Worm (Caenorhabditis elegans) whole organism, L1 larva: ENCODE measurements around the gene wht-5.

Experiments
- C04F5.9 ChIP-seq: sonication (generic microtip); optimal IDR thresholded peaks from 2 replicates; lab custom pipeline; 2016; ENCODE audit warnings: missing genetic modification characterization, missing compliant biosample characterization
- C34B4.2 ChIP-seq: sonication (generic microtip); optimal IDR thresholded peaks from 2 replicates; lab custom pipeline; 2017; ENCODE audit warnings: mild to moderate bottlenecking, missing genetic modification characterization, missing compliant biosample characterization
- aha-1 ChIP-seq: fragments of 150-350 bp; optimal IDR thresholded peaks from 2 replicates; lab custom pipeline; 2014; ENCODE audit warnings: missing biosample characterization, missing genetic modification characterization
- aly-2 ChIP-seq: fragments of 150-350 bp; optimal IDR thresholded peaks from 2 replicates; lab custom pipeline; 2014; ENCODE audit warnings: missing biosample characterization, missing genetic modification characterization
- ama-1 ChIP-seq: fragments of 150-350 bp; optimal IDR thresholded peaks from 2 replicates; lab custom pipeline; 2014
- ceh-82 ChIP-seq, 3 experiments: fragments of 150-350 bp in 1 of 3; sonication (generic microtip) in 2 of 3; optimal IDR thresholded peaks; 2 replicates each; lab custom pipeline; 2014 to 2017; ENCODE audit warnings: missing biosample characterization in 3 of 3, missing genetic modification characterization in 3 of 3
- dsc-1 ChIP-seq: sonication (generic microtip); optimal IDR thresholded peaks from 2 replicates; lab custom pipeline; 2016; ENCODE audit warnings: mild to moderate bottlenecking, missing genetic modification characterization, missing compliant biosample characterization
- efl-1 ChIP-seq, 4 experiments: fragments of 150-350 bp; optimal IDR thresholded peaks in 3 of 4; peaks in 1 of 4; 1 replicate in 1 of 4; 2 replicates in 3 of 4; lab custom pipeline; 2014; ENCODE audit warnings: missing biosample characterization in 2 of 4, missing genetic modification characterization in 2 of 4, missing genetic modification reagents in 2 of 4
- egl-13 ChIP-seq: sonication (generic microtip); optimal IDR thresholded peaks from 2 replicates; lab custom pipeline; 2016; ENCODE audit warnings: missing genotype, missing genetic modification reagents, missing genetic modification characterization, missing compliant biosample characterization
- elt-2 ChIP-seq: sonication (generic microtip); optimal IDR thresholded peaks from 2 replicates; lab custom pipeline; 2016; ENCODE audit warnings: missing genetic modification characterization, mild to moderate bottlenecking, inconsistent platforms, missing compliant biosample characterization, missing genetic modification reagents
- fkh-10 ChIP-seq: sonication (generic microtip); optimal IDR thresholded peaks from 2 replicates; lab custom pipeline; 2017; ENCODE audit warnings: missing biosample characterization, missing genetic modification reagents, missing genetic modification characterization
- fkh-4 ChIP-seq: sonication (generic microtip); optimal IDR thresholded peaks from 2 replicates; lab custom pipeline; 2016; ENCODE audit warnings: missing compliant biosample characterization, missing genetic modification characterization, borderline replicate concordance
- fkh-8 ChIP-seq: sonication (generic microtip); optimal IDR thresholded peaks from 2 replicates; lab custom pipeline; 2016; ENCODE audit warnings: mild to moderate bottlenecking, missing genetic modification characterization, missing compliant biosample characterization
- fos-1 ChIP-seq: fragments of 150-350 bp; optimal IDR thresholded peaks from 2 replicates; lab custom pipeline; 2014; ENCODE audit warnings: missing biosample characterization, missing genetic modification characterization
- grh-1 ChIP-seq: fragments of 200-800 bp; sonication (Bioruptor generic); IDR thresholded peaks from 2 replicates; pipeline ENCODE4 v1.3.6; 2022; ENCODE audit warnings: missing genetic modification reagents, missing genetic modification characterization, missing compliant biosample characterization
- lin-15B ChIP-seq: fragments of 150-350 bp; sonication (generic microtip); optimal IDR thresholded peaks from 3 replicates; lab custom pipeline; 2014; ENCODE audit warnings: missing biosample characterization, missing genetic modification characterization
- lin-39 ChIP-seq: fragments of 150-350 bp; optimal IDR thresholded peaks from 2 replicates; lab custom pipeline; 2014; ENCODE audit warnings: missing biosample characterization, missing genetic modification reagents, missing genetic modification characterization
- lir-3 ChIP-seq: sonication (generic microtip); optimal IDR thresholded peaks from 2 replicates; lab custom pipeline; 2016; ENCODE audit warnings: mild to moderate bottlenecking, missing genetic modification characterization, moderate library complexity, missing compliant biosample characterization; ENCODE audit not compliant: poor library complexity
- lsy-2 ChIP-seq, 2 experiments: fragments of 150-350 bp; optimal IDR thresholded peaks; 2 replicates each; lab custom pipeline; 2014; ENCODE audit warnings: missing biosample characterization in 2 of 2, missing genetic modification characterization in 2 of 2
- mab-9 ChIP-seq: fragments of 200-800 bp; sonication (Bioruptor generic); IDR thresholded peaks from 2 replicates; pipeline ENCODE4 v1.3.6; 2022; ENCODE audit warnings: missing genetic modification reagents, missing genetic modification characterization, missing compliant biosample characterization
- mef-2 ChIP-seq: fragments of 150-350 bp; optimal IDR thresholded peaks from 2 replicates; lab custom pipeline; 2014; ENCODE audit warnings: missing biosample characterization, missing genetic modification characterization
- nhr-28 ChIP-seq: fragments of 150-350 bp; optimal IDR thresholded peaks from 2 replicates; lab custom pipeline; 2014; ENCODE audit warnings: missing biosample characterization, missing genetic modification characterization
- nhr-71 ChIP-seq: sonication (generic microtip); optimal IDR thresholded peaks from 2 replicates; lab custom pipeline; 2016; ENCODE audit warnings: mild to moderate bottlenecking, missing genetic modification characterization, moderate library complexity, missing compliant biosample characterization
- nhr-76 ChIP-seq: sonication (generic microtip); optimal IDR thresholded peaks from 2 replicates; lab custom pipeline; 2017; ENCODE audit warnings: missing biosample characterization, missing genetic modification characterization
- nhr-77 ChIP-seq: fragments of 150-350 bp; optimal IDR thresholded peaks from 2 replicates; lab custom pipeline; 2014; ENCODE audit warnings: missing biosample characterization, missing genetic modification characterization
- pag-3 ChIP-seq: sonication (generic microtip); optimal IDR thresholded peaks from 2 replicates; lab custom pipeline; 2017; ENCODE audit warnings: missing genetic modification characterization, mild to moderate bottlenecking, missing compliant biosample characterization, antibody characterized with exemption, borderline replicate concordance; ENCODE audit not compliant: insufficient read depth
- pax-3 ChIP-seq: fragments of 200-800 bp; sonication (Bioruptor generic); optimal IDR thresholded peaks from 2 replicates; lab custom pipeline; 2018; ENCODE audit warnings: mild to moderate bottlenecking, missing genetic modification characterization, moderate library complexity, missing compliant biosample characterization
- pqm-1 ChIP-seq: sonication (generic microtip); optimal IDR thresholded peaks from 3 replicates; lab custom pipeline; 2017; ENCODE audit warnings: missing biosample characterization, missing genetic modification characterization
- rnt-1 ChIP-seq: sonication (generic microtip); optimal IDR thresholded peaks from 2 replicates; lab custom pipeline; 2016; ENCODE audit warnings: mild to moderate bottlenecking, missing genetic modification characterization, moderate library complexity, missing compliant biosample characterization
- snpc-4 ChIP-seq: fragments of 150-350 bp; optimal IDR thresholded peaks from 2 replicates; lab custom pipeline; 2014; ENCODE audit warnings: missing biosample characterization, missing genetic modification characterization
- snu-23 ChIP-seq: sonication (generic microtip); optimal IDR thresholded peaks from 2 replicates; lab custom pipeline; 2016; ENCODE audit warnings: missing genetic modification characterization, missing compliant biosample characterization
- sup-37 ChIP-seq: fragments of 200-800 bp; sonication (Bioruptor generic); optimal IDR thresholded peaks from 2 replicates; lab custom pipeline; 2018; ENCODE audit warnings: mild to moderate bottlenecking, missing genetic modification characterization, missing compliant biosample characterization
- swsn-7 ChIP-seq: sonication (generic microtip); optimal IDR thresholded peaks from 2 replicates; lab custom pipeline; 2016; ENCODE audit warnings: missing genetic modification characterization, missing compliant biosample characterization
- tbx-2 ChIP-seq: sonication (generic microtip); optimal IDR thresholded peaks from 2 replicates; lab custom pipeline; 2016; ENCODE audit warnings: missing genetic modification characterization, missing compliant biosample characterization
- tlp-1 ChIP-seq: fragments of 150-350 bp; optimal IDR thresholded peaks from 2 replicates; lab custom pipeline; 2014; ENCODE audit warnings: missing biosample characterization, missing genetic modification characterization
- unc-86 ChIP-seq: sonication (generic microtip); optimal IDR thresholded peaks from 2 replicates; lab custom pipeline; 2016; ENCODE audit warnings: missing genetic modification characterization, missing compliant biosample characterization
- unc-98 ChIP-seq: fragments of 200-800 bp; sonication (Bioruptor generic); IDR thresholded peaks from 2 replicates; pipeline ENCODE4 v1.3.6; 2022; ENCODE audit warnings: missing genetic modification characterization, missing compliant biosample characterization
- xbp-1 ChIP-seq: sonication (generic microtip); optimal IDR thresholded peaks from 2 replicates; lab custom pipeline; 2016; ENCODE audit warnings: missing genetic modification characterization, missing compliant biosample characterization
- zag-1 ChIP-seq: fragments of 150-350 bp; optimal IDR thresholded peaks from 2 replicates; lab custom pipeline; 2014; ENCODE audit warnings: missing biosample characterization, missing genetic modification characterization
- zip-4 ChIP-seq: fragments of 200-800 bp; sonication (Bioruptor generic); optimal IDR thresholded peaks from 2 replicates; lab custom pipeline; 2018; ENCODE audit warnings: mild to moderate bottlenecking, missing genetic modification characterization, moderate library complexity, missing compliant biosample characterization
- ztf-4 ChIP-seq: fragments of 150-350 bp; optimal IDR thresholded peaks from 2 replicates; lab custom pipeline; 2014; ENCODE audit warnings: missing biosample characterization, missing genetic modification characterization

Gene wht-5

ce11 chrIV:12335248-12335647, 2.1 kb upstream of the wht-5 start (continued):
- peak in 1 of 2 experiments; percentile 39 for TF ChIP-seq lsy-2 (tag; optimal IDR thresholded peaks at IDR 0.05; lab: Kevin White, UChicago)
- TF ChIP-seq aha-1 = no peak
- no peak for TF ChIP-seq pax-3 (tag; lab: Kevin White, UChicago)
- no peak for TF ChIP-seq fkh-4 (tag; lab: Kevin White, UChicago)
- no peak for TF ChIP-seq pag-3
- no peak for TF ChIP-seq nhr-77 (tag; lab: Kevin White, UChicago)
- TF ChIP-seq xbp-1 (tag; lab: Kevin White, UChicago) = no peak
- no peak for TF ChIP-seq pqm-1
- TF ChIP-seq tbx-2 (tag; lab: Kevin White, UChicago) = no peak
- no peak for TF ChIP-seq aly-2 (tag; lab: Kevin White, UChicago)
- TF ChIP-seq grh-1 (GFP tag; lab: Robert Waterston, UW) = no peak
- TF ChIP-seq swsn-7 (tag; lab: Kevin White, UChicago) = no peak
- TF ChIP-seq mab-9 = no peak
- TF ChIP-seq mef-2 (tag; lab: Kevin White, UChicago) = no peak
- peak; percentile 60 for TF ChIP-seq nhr-71 (tag; lab: Kevin White, UChicago)
- peak; percentile 38 to 54 for TF ChIP-seq efl-1 (optimal IDR thresholded peaks at IDR 0.05; lab: Kevin White, UChicago)
- peak; percentile 21 to 63 for TF ChIP-seq efl-1 (GFP tag; optimal IDR thresholded peaks at IDR 0.05 in 1 of 2; lab: Kevin White, UChicago)
- no peak for TF ChIP-seq zag-1
- TF ChIP-seq unc-86 (tag; lab: Kevin White, UChicago) = no peak
- no peak for TF ChIP-seq lir-3 (tag; lab: Kevin White, UChicago)
- TF ChIP-seq nhr-28 (tag; lab: Kevin White, UChicago) = no peak
- no peak for TF ChIP-seq tlp-1
- no peak for TF ChIP-seq sup-37 (GFP tag; lab: Kevin White, UChicago)
- TF ChIP-seq snpc-4 (tag; lab: Kevin White, UChicago) = no peak
- TF ChIP-seq fkh-10 (GFP tag; lab: Kevin White, UChicago) = no peak
- TF ChIP-seq lin-15B (tag; lab: Kevin White, UChicago) = no peak
- no peak for TF ChIP-seq elt-2
- TF ChIP-seq zip-4 (GFP tag; lab: Kevin White, UChicago) = no peak
- TF ChIP-seq unc-98 (GFP tag; lab: Robert Waterston, UW) = no peak
- no peak for TF ChIP-seq ama-1 (lab: Kevin White, UChicago)
- TF ChIP-seq rnt-1 (tag; lab: Kevin White, UChicago) = peak; percentile 54
- no peak for TF ChIP-seq C04F5.9
- peak; percentile 12 for TF ChIP-seq dsc-1 (tag; lab: Kevin White, UChicago)
- TF ChIP-seq snu-23 = peak; percentile 34
- TF ChIP-seq egl-13 (tag; lab: Kevin White, UChicago) = no peak
- no peak for TF ChIP-seq ztf-4 (tag; lab: Kevin White, UChicago)
- no peak for TF ChIP-seq nhr-76 (tag; lab: Kevin White, UChicago)
- no peak for TF ChIP-seq fos-1 (tag; lab: Kevin White, UChicago)
- TF ChIP-seq ceh-82 (tag; optimal IDR thresholded peaks at IDR 0.05; lab: Kevin White, UChicago) = peak in 1 of 3 experiments; percentile 44
- TF ChIP-seq lin-39 (tag; lab: Kevin White, UChicago) = no peak
- no peak for TF ChIP-seq C34B4.2
- no peak for TF ChIP-seq fkh-8 (tag; lab: Kevin White, UChicago)

- TF ChIP-seq nhr-71 (tag; lab: Kevin White, UChicago) (no peak), efl-1 (optimal IDR thresholded peaks at IDR 0.05; lab: Kevin White, UChicago) (no peak), efl-1 (GFP tag; optimal IDR thresholded peaks at IDR 0.05 in 1 of 2; lab: Kevin White, UChicago) (peak in 1 of 2 experiments; percentile 27)
Measured at ce11 chrIV:12335798-12336197, 1.6 kb upstream of the wht-5 start, which contains the start of gene F19B6.1. Gene F19B6.1, minus strand, starts transcription at chrIV:12336075.
